Fruit fly (Drosophila melanogaster) whole organism, embryonic: ENCODE data around the gene CG33111.

ENCODE experiments used
- CG11696 ChIP-seq: fragments of 200-800 bp; sonication (Bioruptor generic); IDR thresholded peaks from 2 replicates; pipeline ENCODE4 v1.3.6; 2022; ENCODE audit warnings: missing biosample characterization, missing genetic modification characterization
- CG16813 ChIP-seq: fragments of 200-800 bp; sonication (Bioruptor generic); IDR thresholded peaks from 3 replicates; pipeline ENCODE4 v1.3.6; 2022; ENCODE audit warnings: missing biosample characterization, missing genetic modification characterization; ENCODE audit not compliant: partially characterized antibody
- CG6791 ChIP-seq: fragments of 200-800 bp; sonication (Bioruptor generic); IDR thresholded peaks from 3 replicates; pipeline ENCODE4 v1.3.6; 2022; ENCODE audit warnings: missing biosample characterization, missing genetic modification characterization; ENCODE audit not compliant: partially characterized antibody
- Mes4 ChIP-seq: fragments of 200-800 bp; sonication (Bioruptor generic); optimal IDR thresholded peaks from 2 replicates; lab custom pipeline; 2016; ENCODE audit warnings: missing biosample characterization, missing genetic modification characterization
- Sry-δ ChIP-seq: fragments of 200-800 bp; sonication (Bioruptor generic); optimal IDR thresholded peaks from 2 replicates; lab custom pipeline; 2016; ENCODE audit warnings: missing biosample characterization, missing genetic modification characterization
- gcm2 ChIP-seq: fragments of 200-800 bp; sonication (Bioruptor generic); optimal IDR thresholded peaks from 2 replicates; lab custom pipeline; 2016; ENCODE audit warnings: missing biosample characterization, missing genetic modification characterization
- pho ChIP-seq: fragments of 200-800 bp; sonication (Bioruptor generic); optimal IDR thresholded peaks from 2 replicates; lab custom pipeline; 2016; ENCODE audit warnings: missing biosample characterization, missing genetic modification characterization

dm6 chr3R:23867194-23867593, 48.2 kb upstream of the CG33111 start:
- no peak for TF ChIP-seq CG6791
- TF ChIP-seq Sry-δ (GFP tag; lab: Kevin White, UChicago): no peak
- TF ChIP-seq CG16813: no peak
- TF ChIP-seq Mes4 (GFP tag; lab: Kevin White, UChicago): no peak
- TF ChIP-seq pho: no peak
- no peak for TF ChIP-seq gcm2 (GFP tag; lab: Kevin White, UChicago)
- no peak for TF ChIP-seq CG11696 (GFP tag; lab: Robert Waterston, UW)
